Worm (Caenorhabditis elegans) whole organism, L2 larva: ENCODE results near the gene C25H3.3.

Source experiments
- lsy-2 ChIP-seq, 2 experiments: fragments of 150-350 bp in 1 of 2; sonication (generic microtip) in 1 of 2; optimal IDR thresholded peaks; 2 replicates each; lab custom pipeline; 2014 to 2017; ENCODE audit warnings: missing biosample characterization in 2 of 2, missing genetic modification characterization in 2 of 2
- nhr-10 ChIP-seq: sonication (generic microtip); optimal IDR thresholded peaks from 2 replicates; lab custom pipeline; 2017; ENCODE audit warnings: missing biosample characterization, missing genetic modification characterization
- unc-55 ChIP-seq: fragments of 150-350 bp; sonication (generic microtip); optimal IDR thresholded peaks from 3 replicates; lab custom pipeline; 2014; ENCODE audit warnings: missing biosample characterization, missing genetic modification reagents, missing genetic modification characterization
- zag-1 ChIP-seq: fragments of 150-350 bp; optimal IDR thresholded peaks from 2 replicates; lab custom pipeline; 2014; ENCODE audit warnings: missing biosample characterization, missing genetic modification characterization

- no peak for TF ChIP-seq nhr-10
- no peak for TF ChIP-seq zag-1
- no peak for TF ChIP-seq lsy-2 (tag; optimal IDR thresholded peaks at IDR 0.05; lab: Kevin White, UChicago)
- no peak for TF ChIP-seq unc-55
These were observed 8.7 kb downstream of the C25H3.3 start for ce11 chrII:5702611-5703192.
